Worm (Caenorhabditis elegans) whole organism, L3 larva: ENCODE data around the gene ZK402.1.

Source experiments
- ZK546.5 ChIP-seq: sonication (generic microtip); optimal IDR thresholded peaks from 2 replicates; lab custom pipeline; 2017; ENCODE audit warnings: missing biosample characterization, missing genetic modification characterization
- aly-2 ChIP-seq: fragments of 150-350 bp; optimal IDR thresholded peaks from 2 replicates; lab custom pipeline; 2014; ENCODE audit warnings: missing biosample characterization, missing genetic modification characterization
- ama-1 ChIP-seq: fragments of 150-350 bp; optimal IDR thresholded peaks from 2 replicates; lab custom pipeline; 2018
- ceh-28 ChIP-seq: fragments of 150-350 bp; optimal IDR thresholded peaks from 2 replicates; lab custom pipeline; 2014; ENCODE audit warnings: missing biosample characterization, missing genetic modification reagents, missing genetic modification characterization
- ceh-9 ChIP-seq: sonication (generic microtip); optimal IDR thresholded peaks from 2 replicates; lab custom pipeline; 2018; ENCODE audit warnings: missing biosample characterization, missing genetic modification characterization
- egl-5 ChIP-seq: fragments of 150-350 bp; optimal IDR thresholded peaks from 2 replicates; lab custom pipeline; 2017; ENCODE audit warnings: missing biosample characterization, missing genetic modification reagents, missing genetic modification characterization, inconsistent platforms
- elt-1 ChIP-seq: fragments of 150-350 bp; optimal IDR thresholded peaks from 2 replicates; lab custom pipeline; 2014; ENCODE audit warnings: missing biosample characterization, missing genetic modification characterization
- elt-2 ChIP-seq: sonication (generic microtip); optimal IDR thresholded peaks from 2 replicates; lab custom pipeline; 2016; ENCODE audit warnings: missing genetic modification reagents, mild to moderate bottlenecking, missing genetic modification characterization, missing compliant biosample characterization
- elt-3 ChIP-seq, 3 experiments: fragments of 150-350 bp in 1 of 3; sonication (generic microtip) in 2 of 3; optimal IDR thresholded peaks; 2 replicates in 2 of 3; 4 replicates in 1 of 3; lab custom pipeline; 2014 to 2017; ENCODE audit warnings: missing biosample characterization in 3 of 3, missing genetic modification characterization in 3 of 3
- eor-1 ChIP-seq, 2 experiments: fragments of 150-350 bp; optimal IDR thresholded peaks; 2 replicates each; lab custom pipeline; 2014 to 2018; ENCODE audit warnings: missing biosample characterization in 2 of 2, missing genetic modification characterization in 2 of 2
- fkh-10 ChIP-seq: sonication (generic microtip); optimal IDR thresholded peaks from 2 replicates; lab custom pipeline; 2017; ENCODE audit warnings: missing biosample characterization, missing genetic modification reagents, missing genetic modification characterization
- fos-1 ChIP-seq: fragments of 150-350 bp; optimal IDR thresholded peaks from 2 replicates; lab custom pipeline; 2014; ENCODE audit warnings: missing biosample characterization, missing genetic modification characterization
- hmg-11 ChIP-seq: sonication (generic microtip); optimal IDR thresholded peaks from 2 replicates; lab custom pipeline; 2016; ENCODE audit warnings: missing genetic modification characterization, missing compliant biosample characterization
- jun-1 ChIP-seq: fragments of 150-350 bp; optimal IDR thresholded peaks from 2 replicates; lab custom pipeline; 2014; ENCODE audit warnings: missing biosample characterization, missing genetic modification reagents, missing genetic modification characterization
- lin-15B ChIP-seq: fragments of 150-350 bp; optimal IDR thresholded peaks from 2 replicates; lab custom pipeline; 2014; ENCODE audit warnings: missing biosample characterization, missing genetic modification characterization
- lsy-12 ChIP-seq: sonication (generic microtip); optimal IDR thresholded peaks from 2 replicates; lab custom pipeline; 2016; ENCODE audit warnings: mild to moderate bottlenecking, missing genetic modification characterization, missing compliant biosample characterization
- mdl-1 ChIP-seq: fragments of 150-350 bp; optimal IDR thresholded peaks from 2 replicates; lab custom pipeline; 2014; ENCODE audit warnings: missing biosample characterization, missing genetic modification characterization
- nfya-1 ChIP-seq: sonication (generic microtip); optimal IDR thresholded peaks from 2 replicates; lab custom pipeline; 2017; ENCODE audit warnings: missing genetic modification characterization, mild to moderate bottlenecking, missing compliant biosample characterization, antibody characterized with exemption, moderate library complexity; ENCODE audit not compliant: insufficient read depth
- nhr-11 ChIP-seq: fragments of 150-350 bp; optimal IDR thresholded peaks from 2 replicates; lab custom pipeline; 2014; ENCODE audit warnings: missing biosample characterization, missing genetic modification characterization
- nhr-12 ChIP-seq: fragments of 150-350 bp; optimal IDR thresholded peaks from 2 replicates; lab custom pipeline; 2014; ENCODE audit warnings: missing biosample characterization, missing genetic modification characterization
- nhr-23 ChIP-seq: fragments of 150-350 bp; optimal IDR thresholded peaks from 2 replicates; lab custom pipeline; 2014; ENCODE audit warnings: missing biosample characterization, missing genetic modification reagents, missing genetic modification characterization
- nhr-237 ChIP-seq: fragments of 150-350 bp; optimal IDR thresholded peaks from 2 replicates; lab custom pipeline; 2014; ENCODE audit warnings: missing biosample characterization, missing genetic modification characterization
- nhr-25 ChIP-seq: sonication (generic microtip); optimal IDR thresholded peaks from 2 replicates; lab custom pipeline; 2017; ENCODE audit warnings: missing biosample characterization, missing genetic modification characterization
- nhr-28 ChIP-seq: fragments of 150-350 bp; optimal IDR thresholded peaks from 2 replicates; lab custom pipeline; 2014; ENCODE audit warnings: missing biosample characterization, missing genetic modification characterization
- nhr-67 ChIP-seq: fragments of 150-350 bp; optimal IDR thresholded peaks from 2 replicates; lab custom pipeline; 2014; ENCODE audit warnings: missing biosample characterization, missing genetic modification characterization
- nhr-76 ChIP-seq: fragments of 150-350 bp; sonication (generic microtip); optimal IDR thresholded peaks from 5 replicates; lab custom pipeline; 2014; ENCODE audit warnings: missing biosample characterization, missing genetic modification characterization
- pha-4 ChIP-seq: fragments of 150-350 bp; optimal IDR thresholded peaks from 2 replicates; lab custom pipeline; 2014; ENCODE audit warnings: missing biosample characterization, missing genetic modification reagents, missing genetic modification characterization
- pqm-1 ChIP-seq: fragments of 150-350 bp; optimal IDR thresholded peaks from 2 replicates; lab custom pipeline; 2017; ENCODE audit warnings: missing biosample characterization, missing genetic modification characterization, inconsistent platforms
- sea-2 ChIP-seq: fragments of 150-350 bp; sonication (generic microtip); optimal IDR thresholded peaks from 4 replicates; lab custom pipeline; 2014; ENCODE audit warnings: missing biosample characterization, missing genetic modification reagents, missing genetic modification characterization
- skn-1 ChIP-seq: fragments of 150-350 bp; optimal IDR thresholded peaks from 2 replicates; lab custom pipeline; 2014; ENCODE audit warnings: missing biosample characterization, missing genetic modification characterization
- snpc-4 ChIP-seq: fragments of 150-350 bp; optimal IDR thresholded peaks from 2 replicates; lab custom pipeline; 2014; ENCODE audit warnings: missing biosample characterization, missing genetic modification characterization
- tbx-2 ChIP-seq: sonication (generic microtip); optimal IDR thresholded peaks from 2 replicates; lab custom pipeline; 2016; ENCODE audit warnings: mild to moderate bottlenecking, missing genetic modification characterization, missing compliant biosample characterization
- unc-39 ChIP-seq: sonication (generic microtip); optimal IDR thresholded peaks from 4 replicates; lab custom pipeline; 2017; ENCODE audit warnings: missing biosample characterization, missing genetic modification characterization
- unc-62 ChIP-seq: fragments of 150-350 bp; sonication (generic microtip); optimal IDR thresholded peaks from 4 replicates; lab custom pipeline; 2014; ENCODE audit warnings: missing biosample characterization, missing genetic modification reagents, missing genetic modification characterization
- zag-1 ChIP-seq: fragments of 150-350 bp; optimal IDR thresholded peaks from 2 replicates; lab custom pipeline; 2014; ENCODE audit warnings: missing biosample characterization, missing genetic modification characterization
- ztf-4 ChIP-seq: fragments of 150-350 bp; optimal IDR thresholded peaks from 2 replicates; lab custom pipeline; 2014; ENCODE audit warnings: missing biosample characterization, missing genetic modification characterization

ZK402.1 gene

ce11 chrX:1412844-1413243 lies 8.8 kb downstream of the ZK402.1 start, which contains the start of gene srh-19:
srh-19 (plus strand) TSS chrX:1413144.
- TF ChIP-seq unc-39 (tag; lab: Kevin White, UChicago) (no peak), ztf-4 (tag; lab: Kevin White, UChicago) (no peak), tbx-2 (tag; lab: Kevin White, UChicago) (no peak), nhr-237 (no peak), sea-2 (GFP tag; lab: Kevin White, UChicago) (no peak), nhr-11 (no peak), elt-1 (tag; lab: Kevin White, UChicago) (no peak), ceh-28 (tag; lab: Kevin White, UChicago) (no peak), lsy-12 (no peak)

- no peak for TF ChIP-seq tbx-2 (tag; lab: Kevin White, UChicago)
- TF ChIP-seq pqm-1 (tag; lab: Kevin White, UChicago): peak; percentile 38
- TF ChIP-seq skn-1 (tag; lab: Kevin White, UChicago): peak; percentile 54
- no peak for TF ChIP-seq nhr-12 (tag; lab: Kevin White, UChicago)
- no peak for TF ChIP-seq fkh-10 (GFP tag; lab: Kevin White, UChicago)
- no peak for TF ChIP-seq elt-1 (tag; lab: Kevin White, UChicago)
- no peak for TF ChIP-seq nhr-28 (tag; lab: Kevin White, UChicago)
- TF ChIP-seq nhr-25 (tag; lab: Kevin White, UChicago): no peak
- no peak for TF ChIP-seq ceh-9 (tag; lab: Kevin White, UChicago)
- TF ChIP-seq elt-2: peak; percentile 62
- TF ChIP-seq nhr-67: no peak
- no peak for TF ChIP-seq lin-15B
- no peak for TF ChIP-seq lsy-12
- no peak for TF ChIP-seq ama-1 (lab: Kevin White, UChicago)
- no peak for TF ChIP-seq elt-3 (tag; optimal IDR thresholded peaks at IDR 0.05; lab: Kevin White, UChicago)
- TF ChIP-seq nhr-23 (tag; lab: Kevin White, UChicago): no peak
- TF ChIP-seq eor-1 (tag; optimal IDR thresholded peaks at IDR 0.05; lab: Kevin White, UChicago): no peak
- no peak for TF ChIP-seq unc-62 (GFP tag; lab: Kevin White, UChicago)
- TF ChIP-seq hmg-11: no peak
- no peak for TF ChIP-seq nfya-1 (tag; lab: Kevin White, UChicago)
- no peak for TF ChIP-seq zag-1
- TF ChIP-seq egl-5: no peak
- TF ChIP-seq, all 47 proteins: peak for 3
Measured at ce11 chrX:1416776-1417354, 12.8 kb downstream of the ZK402.1 start, which contains the start of the genes F19G12.4 and F19G12.8. F19G12.4 (plus strand) TSS chrX:1417304. F19G12.8 (plus strand) TSS chrX:1417320.

- peak; percentile 92 for TF ChIP-seq skn-1 (tag; lab: Kevin White, UChicago)
- TF ChIP-seq pqm-1 (tag; lab: Kevin White, UChicago): no peak
- TF ChIP-seq unc-39 (tag; lab: Kevin White, UChicago): no peak
- TF ChIP-seq mdl-1 (tag; lab: Kevin White, UChicago): no peak
- TF ChIP-seq elt-2: peak; percentile 43
- peak; percentile 14 for TF ChIP-seq pha-4 (tag; lab: Kevin White, UChicago)
- TF ChIP-seq, all 47 proteins: peak for 3
Measured at ce11 chrX:1419163-1419696, 15.2 kb downstream of the ZK402.1 start, which contains the start of gene F19G12.9. F19G12.9 (plus strand) TSS chrX:1419213.

ce11 chrX:1420524-1420923 lies 16.5 kb downstream of the ZK402.1 start:
- TF ChIP-seq skn-1 (tag; lab: Kevin White, UChicago): peak; percentile 97
- no peak for TF ChIP-seq nfya-1 (tag; lab: Kevin White, UChicago)
- peak; percentile 40 for TF ChIP-seq elt-2
- peak; percentile 10 for TF ChIP-seq snpc-4

ce11 chrX:1422221-1422620 lies 18.1 kb downstream of the ZK402.1 start:
- TF ChIP-seq elt-2: peak; percentile 48

- TF ChIP-seq unc-39 (tag; lab: Kevin White, UChicago) (no peak), hmg-11 (no peak), unc-62 (GFP tag; lab: Kevin White, UChicago) (no peak), nhr-76 (tag; lab: Kevin White, UChicago) (no peak), pha-4 (tag; lab: Kevin White, UChicago) (no peak), ZK546.5 (no peak), jun-1 (tag; lab: Kevin White, UChicago) (no peak), skn-1 (tag; lab: Kevin White, UChicago) (no peak), fos-1 (tag; lab: Kevin White, UChicago) (no peak), snpc-4 (no peak), ceh-9 (tag; lab: Kevin White, UChicago) (no peak), aly-2 (tag; lab: Kevin White, UChicago) (no peak), nhr-11 (no peak), ztf-4 (tag; lab: Kevin White, UChicago) (no peak)
Measured at ce11 chrX:1424509-1424908, 20.4 kb downstream of the ZK402.1 start, which contains the start of gene F19G12.3. F19G12.3 (plus strand) TSS chrX:1424809.
